Worm (Caenorhabditis elegans) whole organism, mixed stage, embryonic: Measurements from ENCODE around the gene scl-1.

ENCODE experiments used
- M03D4.4 ChIP-seq: sonication (generic microtip); optimal IDR thresholded peaks from 2 replicates; lab custom pipeline; 2017; ENCODE audit warnings: mild to moderate bottlenecking, missing genetic modification characterization, missing compliant biosample characterization
- blmp-1 ChIP-seq: fragments of 150-350 bp; optimal IDR thresholded peaks from 2 replicates; lab custom pipeline; 2014; ENCODE audit warnings: missing biosample characterization, missing genetic modification characterization
- ceh-39 ChIP-seq: fragments of 150-350 bp; optimal IDR thresholded peaks from 2 replicates; lab custom pipeline; 2014; ENCODE audit warnings: missing biosample characterization, missing genetic modification characterization
- ceh-83 ChIP-seq: fragments of 200-800 bp; sonication (Bioruptor generic); optimal IDR thresholded peaks from 2 replicates; lab custom pipeline; 2018; ENCODE audit warnings: mild to moderate bottlenecking, missing genetic modification characterization, missing compliant biosample characterization
- ces-1 ChIP-seq: fragments of 150-350 bp; optimal IDR thresholded peaks from 2 replicates; lab custom pipeline; 2014; ENCODE audit warnings: missing biosample characterization, missing genetic modification reagents, missing genetic modification characterization
- cnd-1 ChIP-seq: fragments of 200-800 bp; sonication (Bioruptor generic); optimal IDR thresholded peaks from 2 replicates; lab custom pipeline; 2018; ENCODE audit warnings: mild to moderate bottlenecking, missing genetic modification characterization, missing compliant biosample characterization
- drap-1 ChIP-seq: fragments of 200-800 bp; sonication (Bioruptor generic); optimal IDR thresholded peaks from 3 replicates; lab custom pipeline; 2018; ENCODE audit warnings: mild to moderate bottlenecking, missing genetic modification characterization, missing compliant biosample characterization
- elt-1 ChIP-seq: sonication (generic microtip); optimal IDR thresholded peaks from 2 replicates; lab custom pipeline; 2017; ENCODE audit warnings: missing genetic modification characterization, mild to moderate bottlenecking, missing compliant biosample characterization, antibody characterized with exemption, moderate library complexity, borderline replicate concordance; ENCODE audit not compliant: insufficient read depth
- elt-3 ChIP-seq: fragments of 150-350 bp; optimal IDR thresholded peaks from 2 replicates; lab custom pipeline; 2014; ENCODE audit warnings: missing biosample characterization, missing genetic modification characterization
- flh-1 ChIP-seq: fragments of 200-800 bp; sonication (Bioruptor generic); optimal IDR thresholded peaks from 2 replicates; lab custom pipeline; 2018; ENCODE audit warnings: mild to moderate bottlenecking, missing genetic modification characterization, moderate library complexity, missing compliant biosample characterization
- hlh-1 ChIP-seq: fragments of 150-350 bp; optimal IDR thresholded peaks from 2 replicates; lab custom pipeline; 2014; ENCODE audit warnings: missing biosample characterization, missing genetic modification reagents, missing genetic modification characterization
- lin-13 ChIP-seq: fragments of 150-350 bp; optimal IDR thresholded peaks from 2 replicates; lab custom pipeline; 2014; ENCODE audit warnings: missing biosample characterization, missing genetic modification characterization
- lin-32 ChIP-seq: fragments of 200-800 bp; sonication (Bioruptor generic); optimal IDR thresholded peaks from 2 replicates; lab custom pipeline; 2018; ENCODE audit warnings: mild to moderate bottlenecking, missing genetic modification characterization, missing compliant biosample characterization
- lsy-2 ChIP-seq: fragments of 150-350 bp; optimal IDR thresholded peaks from 2 replicates; lab custom pipeline; 2014; ENCODE audit warnings: missing biosample characterization, missing genetic modification characterization
- mep-1 ChIP-seq: fragments of 150-350 bp; optimal IDR thresholded peaks from 2 replicates; lab custom pipeline; 2017; ENCODE audit warnings: missing biosample characterization, missing genetic modification reagents, missing genetic modification characterization, inconsistent platforms
- mls-2 ChIP-seq: sonication (generic microtip); optimal IDR thresholded peaks from 2 replicates; lab custom pipeline; 2016; ENCODE audit warnings: mild to moderate bottlenecking, missing genetic modification characterization, moderate library complexity, missing compliant biosample characterization
- nhr-12 ChIP-seq: fragments of 150-350 bp; optimal IDR thresholded peaks from 2 replicates; lab custom pipeline; 2014; ENCODE audit warnings: missing biosample characterization, missing genetic modification characterization
- nhr-2 ChIP-seq: fragments of 150-350 bp; optimal IDR thresholded peaks from 2 replicates; lab custom pipeline; 2014; ENCODE audit warnings: missing biosample characterization, missing genetic modification characterization
- nhr-237 ChIP-seq: fragments of 150-350 bp; optimal IDR thresholded peaks from 2 replicates; lab custom pipeline; 2014; ENCODE audit warnings: missing biosample characterization, missing genetic modification characterization
- nhr-28 ChIP-seq: fragments of 150-350 bp; optimal IDR thresholded peaks from 2 replicates; lab custom pipeline; 2014; ENCODE audit warnings: missing biosample characterization, missing genetic modification characterization
- pha-4 ChIP-seq: fragments of 150-350 bp; optimal IDR thresholded peaks from 2 replicates; lab custom pipeline; 2018; ENCODE audit warnings: missing biosample characterization, missing genetic modification reagents, missing genetic modification characterization
- sem-2 ChIP-seq: fragments of 200-800 bp; sonication (Bioruptor generic); optimal IDR thresholded peaks from 2 replicates; lab custom pipeline; 2018; ENCODE audit warnings: mild to moderate bottlenecking, missing genetic modification characterization, missing compliant biosample characterization
- tbx-8 ChIP-seq: fragments of 200-800 bp; sonication (Bioruptor generic); optimal IDR thresholded peaks from 2 replicates; lab custom pipeline; 2018; ENCODE audit warnings: mild to moderate bottlenecking, missing genetic modification characterization, moderate library complexity, missing compliant biosample characterization
- unc-120 ChIP-seq: sonication (generic microtip); optimal IDR thresholded peaks from 2 replicates; lab custom pipeline; 2017; ENCODE audit warnings: missing genetic modification characterization, missing compliant biosample characterization; ENCODE audit not compliant: poor library complexity, severe bottlenecking
- unc-39 ChIP-seq: fragments of 150-350 bp; optimal IDR thresholded peaks from 2 replicates; lab custom pipeline; 2014; ENCODE audit warnings: missing biosample characterization, missing genetic modification characterization
- unc-62 ChIP-seq: fragments of 150-350 bp; optimal IDR thresholded peaks from 2 replicates; lab custom pipeline; 2014; ENCODE audit warnings: missing biosample characterization, missing genetic modification reagents, missing genetic modification characterization
- zip-8 ChIP-seq: fragments of 150-350 bp; optimal IDR thresholded peaks from 2 replicates; lab custom pipeline; 2014; ENCODE audit warnings: missing biosample characterization, missing genetic modification characterization
- ztf-11 ChIP-seq: fragments of 150-350 bp; optimal IDR thresholded peaks from 2 replicates; lab custom pipeline; 2014; ENCODE audit warnings: missing biosample characterization, missing genetic modification characterization

Gene scl-1

DNA sequence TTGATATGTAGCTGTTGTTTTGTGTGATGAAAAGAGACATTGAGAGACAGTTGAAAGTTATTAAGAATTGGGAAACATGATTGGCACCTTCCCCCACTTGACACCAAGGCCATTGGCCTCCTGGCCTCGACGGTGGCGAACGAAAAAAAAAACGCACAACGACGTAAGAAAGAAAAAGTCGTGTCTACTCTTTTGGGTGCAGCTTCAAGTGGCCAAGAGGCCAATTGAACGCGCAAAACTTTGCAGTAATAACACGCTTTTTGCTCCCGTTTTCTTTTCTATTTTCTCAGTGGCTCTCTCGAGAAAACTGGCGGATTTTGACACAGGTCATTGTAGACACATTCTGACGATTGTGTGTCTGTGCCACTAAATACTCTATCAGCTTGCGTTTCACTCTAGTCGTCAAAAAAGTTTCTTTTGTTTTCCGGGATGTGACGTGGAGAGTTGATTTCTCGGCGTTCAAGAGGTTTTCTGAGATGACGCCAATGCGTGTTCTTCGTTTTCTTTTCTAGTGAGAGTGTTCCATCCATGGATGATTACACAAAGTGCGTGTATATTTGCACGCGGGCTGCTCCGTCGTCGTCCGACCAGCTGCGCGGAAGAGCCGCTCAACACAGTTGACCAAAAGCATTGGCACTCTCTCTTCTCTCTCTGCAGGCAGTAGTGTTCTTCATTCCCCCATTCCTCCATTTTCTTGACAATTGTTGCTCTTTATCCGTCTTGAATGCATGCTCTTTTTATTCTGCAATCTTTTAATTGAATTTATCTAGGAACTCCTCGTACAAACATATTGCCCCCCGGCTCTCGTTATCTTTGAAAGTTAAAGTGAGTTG, 25.4 kb upstream of the scl-1 start:
- TF ChIP-seq nhr-2 (tag; lab: Kevin White, UChicago) (no peak), drap-1 (GFP tag; lab: Kevin White, UChicago) (no peak), cnd-1 (tag; lab: Kevin White, UChicago) (peak; percentile 56), hlh-1 (tag; lab: Kevin White, UChicago) (peak; percentile 64), sem-2 (GFP tag; lab: Kevin White, UChicago) (peak; percentile 4)

DNA sequence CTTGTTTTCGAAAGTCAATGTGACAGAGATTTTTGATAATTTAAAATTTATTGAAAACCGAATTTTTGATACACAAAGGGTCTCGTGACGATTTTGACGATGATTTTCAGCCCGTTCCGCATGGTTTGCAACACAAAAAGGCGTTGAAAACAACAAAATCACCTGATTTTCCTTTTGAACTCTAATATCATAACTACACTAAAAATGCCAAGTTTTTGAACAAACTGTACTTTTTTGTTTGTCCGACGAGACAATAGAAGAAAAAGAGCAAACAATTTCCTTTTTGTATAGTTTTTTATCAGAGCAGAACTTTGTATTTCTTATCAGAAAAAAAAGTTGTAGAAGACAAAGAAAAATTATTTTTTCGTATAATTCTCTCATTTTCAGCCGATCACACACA, 24.0 kb upstream of the scl-1 start:
- TF ChIP-seq tbx-8 (GFP tag; lab: Kevin White, UChicago) (no peak), cnd-1 (tag; lab: Kevin White, UChicago) (no peak), elt-3 (no peak), nhr-2 (tag; lab: Kevin White, UChicago) (no peak), zip-8 (tag; lab: Kevin White, UChicago) (no peak), pha-4 (tag; lab: Kevin White, UChicago) (no peak), unc-120 (no peak), M03D4.4 (tag; lab: Kevin White, UChicago) (no peak), hlh-1 (tag; lab: Kevin White, UChicago) (no peak), ces-1 (no peak), flh-1 (no peak), lin-32 (GFP tag; lab: Kevin White, UChicago) (no peak), mls-2 (no peak), ztf-11 (tag; lab: Kevin White, UChicago) (no peak), blmp-1 (no peak)

DNA sequence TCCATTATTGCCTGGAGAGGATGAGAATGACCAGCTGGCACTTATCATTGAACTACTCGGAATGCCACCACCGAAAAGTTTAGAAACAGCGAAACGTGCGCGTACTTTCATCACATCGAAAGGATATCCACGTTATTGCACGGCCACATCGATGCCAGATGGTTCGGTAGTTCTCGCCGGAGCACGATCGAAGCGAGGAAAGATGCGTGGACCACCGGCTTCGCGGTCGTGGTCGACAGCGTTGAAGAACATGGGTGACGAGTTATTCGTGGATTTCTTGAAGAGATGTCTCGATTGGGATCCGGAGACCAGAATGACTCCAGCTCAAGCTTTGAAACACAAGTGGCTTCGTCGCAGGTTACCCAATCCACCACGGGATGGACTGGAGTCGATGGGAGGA, 22.6 kb upstream of the scl-1 start:
- peak; percentile 12 for TF ChIP-seq lin-32 (GFP tag; lab: Kevin White, UChicago)
- no peak for TF ChIP-seq lsy-2 (tag; lab: Kevin White, UChicago)

DNA sequence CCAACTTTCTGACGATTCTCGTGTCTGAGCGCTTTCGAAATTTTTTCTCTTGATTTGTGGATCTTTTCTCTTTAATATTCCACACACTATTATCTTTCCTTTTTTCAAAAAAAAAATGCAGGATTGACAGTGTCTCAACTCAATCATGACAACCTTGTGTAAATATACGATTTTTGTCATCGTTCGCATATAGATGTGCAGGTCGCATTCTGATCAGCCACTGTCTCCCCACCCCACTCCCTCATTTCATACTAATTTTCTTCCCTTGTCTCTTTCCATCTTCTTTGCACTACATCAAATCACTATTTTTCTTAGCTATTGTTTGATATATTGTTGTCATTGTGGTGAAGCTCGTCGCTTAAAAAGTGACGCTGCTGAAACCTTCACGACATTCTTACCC, 20.8 kb upstream of the scl-1 start:
- no peak for TF ChIP-seq elt-3

DNA sequence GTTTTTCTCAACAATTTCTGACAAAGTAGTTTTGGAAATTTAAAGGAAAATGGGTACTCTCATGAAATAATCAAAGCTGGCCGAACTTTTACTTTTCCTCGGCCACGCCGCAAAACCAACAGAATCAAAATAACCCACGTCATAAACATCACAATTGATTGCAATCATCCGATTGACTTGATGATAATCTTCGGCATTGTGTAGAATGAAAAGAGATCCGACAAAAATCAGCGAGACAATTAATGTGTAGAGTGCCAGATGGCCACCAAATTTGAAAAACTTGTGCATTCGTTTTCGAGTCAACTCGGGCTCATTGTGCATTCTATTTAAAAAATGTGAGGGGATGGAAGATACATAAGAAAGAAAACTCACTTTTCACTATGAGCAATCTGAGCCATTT, 19.3 kb upstream of the scl-1 start:
- no peak for TF ChIP-seq unc-39 (tag; lab: Kevin White, UChicago)
- peak; percentile 12 for TF ChIP-seq ces-1
- no peak for TF ChIP-seq tbx-8 (GFP tag; lab: Kevin White, UChicago)
- no peak for TF ChIP-seq mep-1 (tag; lab: Kevin White, UChicago)
- TF ChIP-seq nhr-28 (tag; lab: Kevin White, UChicago), result no peak
- peak; percentile 92 for TF ChIP-seq elt-1 (tag; lab: Kevin White, UChicago)
- no peak for TF ChIP-seq drap-1 (GFP tag; lab: Kevin White, UChicago)
- no peak for TF ChIP-seq nhr-12 (tag; lab: Kevin White, UChicago)
- TF ChIP-seq ceh-39, result no peak
- no peak for TF ChIP-seq cnd-1 (tag; lab: Kevin White, UChicago)
- no peak for TF ChIP-seq zip-8 (tag; lab: Kevin White, UChicago)
- TF ChIP-seq unc-62 (GFP tag; lab: Kevin White, UChicago), result peak; percentile 33
- no peak for TF ChIP-seq M03D4.4 (tag; lab: Kevin White, UChicago)
- TF ChIP-seq ceh-83 (GFP tag; lab: Kevin White, UChicago), result peak; percentile 7
- TF ChIP-seq, all 35 proteins: peak for 4

DNA sequence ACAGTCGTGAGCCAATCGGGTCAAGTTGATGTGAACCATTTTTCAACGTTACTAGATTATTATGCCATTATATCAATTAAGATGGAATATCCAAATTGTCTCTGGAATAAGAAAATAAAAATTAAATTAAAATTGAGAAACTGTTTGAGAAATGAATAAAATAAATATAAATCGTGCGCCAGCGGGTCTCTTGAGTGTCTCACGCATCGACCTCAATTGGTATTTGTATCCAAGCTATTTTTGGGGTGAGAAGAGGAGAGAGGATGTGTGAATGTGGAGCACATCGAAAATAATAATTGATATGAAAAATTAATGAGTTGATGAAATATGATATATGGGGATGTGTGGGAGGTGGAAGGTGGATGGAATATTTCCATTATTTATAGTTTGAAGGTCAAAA, 17.2 kb upstream of the scl-1 start, which contains the start of gene F49E11.2:
Gene F49E11.2, minus strand, starts transcription at position 101 of the 400 bp plus-strand sequence.
- TF ChIP-seq nhr-12 (tag; lab: Kevin White, UChicago) (no peak), mep-1 (tag; lab: Kevin White, UChicago) (no peak), lin-32 (GFP tag; lab: Kevin White, UChicago) (no peak), lin-13 (tag; lab: Kevin White, UChicago) (no peak), pha-4 (tag; lab: Kevin White, UChicago) (no peak), mls-2 (no peak), unc-62 (GFP tag; lab: Kevin White, UChicago) (no peak), M03D4.4 (tag; lab: Kevin White, UChicago) (no peak), nhr-237 (no peak), ceh-83 (GFP tag; lab: Kevin White, UChicago) (no peak), nhr-28 (tag; lab: Kevin White, UChicago) (no peak), unc-120 (no peak)
